Fruit fly (Drosophila melanogaster) whole organism, embryonic: Measurements from ENCODE around the gene Mms19.

Experiments used
- CG10147 ChIP-seq: fragments of 200-800 bp; sonication (Bioruptor generic); optimal IDR thresholded peaks from 2 replicates; lab custom pipeline; 2019; ENCODE audit warnings: missing biosample characterization, mild to moderate bottlenecking, missing genetic modification characterization, moderate library complexity
- CG12104 ChIP-seq: fragments of 200-800 bp; sonication (Bioruptor generic); optimal IDR thresholded peaks from 3 replicates; lab custom pipeline; 2016; ENCODE audit warnings: missing biosample characterization, missing genetic modification characterization
- CG12769 ChIP-seq: fragments of 200-800 bp; sonication (Bioruptor generic); optimal IDR thresholded peaks from 2 replicates; lab custom pipeline; 2019; ENCODE audit warnings: missing biosample characterization, mild to moderate bottlenecking, missing genetic modification characterization, moderate library complexity
- CG15269 ChIP-seq: fragments of 200-800 bp; sonication (Bioruptor generic); optimal IDR thresholded peaks from 2 replicates; lab custom pipeline; 2018; ENCODE audit warnings: missing biosample characterization, mild to moderate bottlenecking, missing genetic modification characterization, moderate library complexity
- CG15601 ChIP-seq: fragments of 200-800 bp; sonication (Bioruptor generic); optimal IDR thresholded peaks from 3 replicates; lab custom pipeline; 2019; ENCODE audit warnings: missing biosample characterization, mild to moderate bottlenecking, missing genetic modification characterization, moderate library complexity
- CG15696 ChIP-seq: fragments of 200-800 bp; sonication (Bioruptor generic); optimal IDR thresholded peaks from 2 replicates; lab custom pipeline; 2019; ENCODE audit warnings: missing biosample characterization, mild to moderate bottlenecking, missing genetic modification characterization, moderate library complexity
- CG17361 ChIP-seq: fragments of 200-800 bp; sonication (Bioruptor generic); IDR thresholded peaks from 3 replicates; pipeline ENCODE4 v1.3.6; 2022; ENCODE audit warnings: missing biosample characterization, missing genetic modification characterization
- CG18599 ChIP-seq: fragments of 200-800 bp; sonication (Bioruptor generic); optimal IDR thresholded peaks from 3 replicates; lab custom pipeline; 2017; ENCODE audit warnings: missing biosample characterization, missing genetic modification characterization, mild to moderate bottlenecking, moderate library complexity, missing genetic modification reagents
- CG2116 ChIP-seq: fragments of 200-800 bp; sonication (Bioruptor generic); optimal IDR thresholded peaks from 3 replicates; lab custom pipeline; 2018; ENCODE audit warnings: missing biosample characterization, mild to moderate bottlenecking, missing genetic modification characterization
- CG2199 ChIP-seq: fragments of 200-800 bp; sonication (Bioruptor generic); IDR thresholded peaks from 3 replicates; pipeline ENCODE4 v1.3.6; 2022; ENCODE audit warnings: missing biosample characterization, missing genetic modification characterization
- CG30403 ChIP-seq: fragments of 200-800 bp; sonication (Bioruptor generic); optimal IDR thresholded peaks from 3 replicates; lab custom pipeline; 2016; ENCODE audit warnings: missing biosample characterization, missing genetic modification characterization
- CG32532 ChIP-seq: fragments of 200-800 bp; sonication (Bioruptor generic); IDR thresholded peaks from 2 replicates; pipeline ENCODE4 v1.3.6; 2022; ENCODE audit warnings: missing biosample characterization, missing genetic modification characterization
- CG32767 ChIP-seq: fragments of 200-800 bp; sonication (Bioruptor generic); IDR thresholded peaks from 2 replicates; pipeline ENCODE4 v1.3.6; 2022; ENCODE audit warnings: missing biosample characterization, missing genetic modification characterization
- CG34422 ChIP-seq: fragments of 200-800 bp; sonication (Bioruptor generic); IDR thresholded peaks from 3 replicates; pipeline ENCODE4 v1.3.6; 2022; ENCODE audit warnings: missing biosample characterization, missing genetic modification characterization
- CG7839 ChIP-seq: fragments of 200-800 bp; sonication (Bioruptor generic); optimal IDR thresholded peaks from 3 replicates; lab custom pipeline; 2018; ENCODE audit warnings: missing biosample characterization, mild to moderate bottlenecking, missing genetic modification characterization, moderate library complexity
- CG8089 ChIP-seq: fragments of 200-800 bp; sonication (Bioruptor generic); optimal IDR thresholded peaks from 3 replicates; lab custom pipeline; 2016; ENCODE audit warnings: missing biosample characterization, missing genetic modification characterization
- CG8281 ChIP-seq: fragments of 200-800 bp; sonication (Bioruptor generic); optimal IDR thresholded peaks from 2 replicates; lab custom pipeline; 2018; ENCODE audit warnings: missing biosample characterization, mild to moderate bottlenecking, missing genetic modification characterization, moderate library complexity
- CG8924 ChIP-seq: fragments of 200-800 bp; optimal IDR thresholded peaks from 3 replicates; lab custom pipeline; 2019; ENCODE audit warnings: missing biosample characterization, mild to moderate bottlenecking, missing genetic modification characterization, moderate library complexity
- CG9215 ChIP-seq: fragments of 200-800 bp; sonication (Bioruptor generic); IDR thresholded peaks from 2 replicates; pipeline ENCODE4 v1.3.6; 2022; ENCODE audit warnings: missing biosample characterization, missing genetic modification characterization
- D19A ChIP-seq: fragments of 200-800 bp; optimal IDR thresholded peaks from 3 replicates; lab custom pipeline; 2019; ENCODE audit warnings: missing biosample characterization, mild to moderate bottlenecking, missing genetic modification characterization, moderate library complexity
- Dll ChIP-seq: fragments of 200-800 bp; sonication (Bioruptor generic); IDR thresholded peaks from 4 replicates; pipeline ENCODE4 v1.3.6; 2022; ENCODE audit warnings: missing biosample characterization, missing genetic modification characterization; ENCODE audit not compliant: partially characterized antibody
- Doc3 ChIP-seq: fragments of 200-800 bp; sonication (Bioruptor generic); IDR thresholded peaks from 3 replicates; pipeline ENCODE4 v1.3.6; 2022; ENCODE audit warnings: missing biosample characterization, missing genetic modification characterization; ENCODE audit not compliant: partially characterized antibody
- HmgD ChIP-seq: fragments of 200-800 bp; sonication (Bioruptor generic); optimal IDR thresholded peaks from 3 replicates; lab custom pipeline; 2016; ENCODE audit warnings: missing biosample characterization, missing genetic modification characterization
- NFAT ChIP-seq: fragments of 200-800 bp; sonication (Bioruptor generic); IDR thresholded peaks from 2 replicates; pipeline ENCODE4 v1.3.6; 2022; ENCODE audit warnings: missing biosample characterization, missing genetic modification characterization
- Scr ChIP-seq: fragments of 200-800 bp; sonication (Bioruptor generic); IDR thresholded peaks from 2 replicates; pipeline ENCODE4 v1.3.6; 2022; ENCODE audit warnings: missing biosample characterization, missing genetic modification characterization; ENCODE audit not compliant: partially characterized antibody
- Xrp1 ChIP-seq: fragments of 200-800 bp; sonication (Bioruptor generic); IDR thresholded peaks from 2 replicates; pipeline ENCODE4 v1.3.6; 2022; ENCODE audit warnings: missing biosample characterization, missing genetic modification characterization
- ab ChIP-seq: fragments of 200-800 bp; sonication (Bioruptor generic); optimal IDR thresholded peaks from 2 replicates; lab custom pipeline; 2016; ENCODE audit warnings: missing biosample characterization, missing genetic modification characterization
- abd-A ChIP-seq: fragments of 200-800 bp; sonication (Bioruptor generic); optimal IDR thresholded peaks from 3 replicates; lab custom pipeline; 2019; ENCODE audit warnings: missing biosample characterization, mild to moderate bottlenecking, missing genetic modification characterization, moderate library complexity
- ac ChIP-seq: fragments of 200-800 bp; sonication (Bioruptor generic); optimal IDR thresholded peaks from 3 replicates; lab custom pipeline; 2017; ENCODE audit warnings: missing biosample characterization, mild to moderate bottlenecking, missing genetic modification characterization
- caup ChIP-seq: fragments of 200-800 bp; sonication (Bioruptor generic); optimal IDR thresholded peaks from 3 replicates; lab custom pipeline; 2017; ENCODE audit warnings: missing biosample characterization, mild to moderate bottlenecking, missing genetic modification characterization, moderate library complexity; ENCODE audit not compliant: severe bottlenecking
- crp ChIP-seq, 2 experiments: fragments of 200-800 bp; sonication (Bioruptor generic); optimal IDR thresholded peaks; 2 replicates in 1 of 2; 3 replicates in 1 of 2; lab custom pipeline; 2017; ENCODE audit warnings: missing biosample characterization in 2 of 2, missing genetic modification characterization in 2 of 2, mild to moderate bottlenecking in 1 of 2, moderate library complexity in 1 of 2
- dmrt11E ChIP-seq: fragments of 200-800 bp; sonication (Bioruptor generic); optimal IDR thresholded peaks from 3 replicates; lab custom pipeline; 2018; ENCODE audit warnings: missing biosample characterization, mild to moderate bottlenecking, missing genetic modification characterization, moderate library complexity
- grn ChIP-seq: fragments of 200-800 bp; sonication (Bioruptor generic); optimal IDR thresholded peaks from 3 replicates; lab custom pipeline; 2017; ENCODE audit warnings: missing biosample characterization, missing genetic modification characterization
- maf-S ChIP-seq: fragments of 200-800 bp; sonication (Bioruptor generic); optimal IDR thresholded peaks from 2 replicates; lab custom pipeline; 2016; ENCODE audit warnings: missing biosample characterization, missing genetic modification characterization
- mam ChIP-seq: fragments of 200-800 bp; sonication (Bioruptor generic); optimal IDR thresholded peaks from 3 replicates; lab custom pipeline; 2016; ENCODE audit warnings: missing biosample characterization, missing genetic modification characterization
- mld ChIP-seq: fragments of 200-800 bp; sonication (Bioruptor generic); IDR thresholded peaks from 3 replicates; pipeline ENCODE4 v1.3.6; 2022; ENCODE audit warnings: missing biosample characterization, missing genetic modification characterization; ENCODE audit not compliant: partially characterized antibody
- nerfin-1 ChIP-seq: fragments of 200-800 bp; sonication (Bioruptor generic); optimal IDR thresholded peaks from 3 replicates; lab custom pipeline; 2019; ENCODE audit warnings: missing biosample characterization, mild to moderate bottlenecking, missing genetic modification characterization, moderate library complexity
- nerfin-2 ChIP-seq: fragments of 200-800 bp; sonication (Bioruptor generic); IDR thresholded peaks from 2 replicates; pipeline ENCODE4 v1.3.6; 2022; ENCODE audit warnings: missing biosample characterization, missing genetic modification characterization; ENCODE audit not compliant: partially characterized antibody
- nmo ChIP-seq: fragments of 200-800 bp; sonication (Bioruptor generic); optimal IDR thresholded peaks from 2 replicates; lab custom pipeline; 2018; ENCODE audit warnings: missing biosample characterization, mild to moderate bottlenecking, missing genetic modification characterization, moderate library complexity
- pho ChIP-seq: fragments of 200-800 bp; sonication (Bioruptor generic); optimal IDR thresholded peaks from 2 replicates; lab custom pipeline; 2016; ENCODE audit warnings: missing biosample characterization, missing genetic modification characterization
- pzg ChIP-seq: fragments of 200-800 bp; sonication (Bioruptor generic); optimal IDR thresholded peaks from 3 replicates; lab custom pipeline; 2018; ENCODE audit warnings: missing biosample characterization, mild to moderate bottlenecking, missing genetic modification characterization, moderate library complexity
- rib ChIP-seq: fragments of 200-800 bp; sonication (Bioruptor generic); IDR thresholded peaks from 2 replicates; pipeline ENCODE4 v1.3.6; 2022; ENCODE audit warnings: missing biosample characterization, missing genetic modification characterization
- slbo ChIP-seq: fragments of 200-800 bp; sonication (Bioruptor generic); IDR thresholded peaks from 2 replicates; pipeline ENCODE4 v1.3.6; 2022; ENCODE audit warnings: missing biosample characterization, missing genetic modification characterization
- so ChIP-seq: fragments of 200-800 bp; sonication (Bioruptor generic); IDR thresholded peaks from 3 replicates; pipeline ENCODE4 v1.3.6; 2022; ENCODE audit warnings: missing biosample characterization, missing genetic modification characterization
- tap ChIP-seq: fragments of 200-800 bp; optimal IDR thresholded peaks from 3 replicates; lab custom pipeline; 2019; ENCODE audit warnings: missing biosample characterization, mild to moderate bottlenecking, missing genetic modification characterization, moderate library complexity
- tgo ChIP-seq: fragments of 200-800 bp; sonication (Bioruptor generic); IDR thresholded peaks from 3 replicates; pipeline ENCODE4 v1.3.6; 2022; ENCODE audit warnings: missing biosample characterization, missing genetic modification characterization
- tin ChIP-seq: fragments of 200-800 bp; sonication (Bioruptor generic); optimal IDR thresholded peaks from 3 replicates; lab custom pipeline; 2016; ENCODE audit warnings: missing biosample characterization, missing genetic modification characterization
- twi ChIP-seq: fragments of 200-800 bp; optimal IDR thresholded peaks from 2 replicates; lab custom pipeline; 2019; ENCODE audit warnings: missing biosample characterization, mild to moderate bottlenecking, missing genetic modification characterization, moderate library complexity
- vnd ChIP-seq: fragments of 200-800 bp; sonication (Bioruptor generic); IDR thresholded peaks from 3 replicates; pipeline ENCODE4 v1.3.6; 2022; ENCODE audit warnings: missing biosample characterization, missing genetic modification characterization; ENCODE audit not compliant: partially characterized antibody

Gene Mms19

DNA sequence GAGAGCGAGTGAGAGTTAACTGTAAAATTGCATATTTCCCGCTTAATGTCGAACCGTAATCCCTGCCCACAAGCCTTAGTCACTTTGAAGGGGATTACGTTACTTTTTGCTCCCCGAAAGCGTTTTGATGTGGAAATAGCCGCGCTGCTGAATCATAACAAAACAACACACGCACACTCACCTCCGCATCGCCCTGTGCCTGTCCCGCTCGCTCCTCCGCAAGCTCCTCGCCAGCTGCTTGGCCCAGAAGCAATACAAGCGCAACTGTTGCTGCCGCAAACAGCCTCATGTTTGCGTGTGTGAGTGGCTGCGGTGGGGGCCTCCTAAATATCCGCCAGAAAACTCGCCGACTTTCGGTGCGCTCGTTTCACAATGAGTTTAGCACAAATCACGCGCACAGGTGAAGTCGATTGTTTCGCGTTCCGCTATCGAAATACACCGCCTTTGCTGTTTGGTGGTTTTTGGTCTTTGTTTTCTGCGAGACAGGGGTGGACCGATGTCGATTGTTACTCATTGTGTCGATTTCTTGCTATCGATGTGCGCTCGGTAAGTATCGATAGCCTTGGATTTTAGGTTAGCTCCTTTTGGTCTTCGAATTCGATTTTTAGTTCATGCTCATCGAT, 19.0 kb downstream of the Mms19 start, which contains the start of gene CtsF (continued):
- TF ChIP-seq CG30403 (GFP tag; lab: Kevin White, UChicago) (no peak), CG15601 (tag; lab: Kevin White, UChicago) (peak; percentile 13), CG15696 (tag; lab: Kevin White, UChicago) (no peak), CG9215 (no peak), CG18599 (GFP tag; lab: Kevin White, UChicago) (peak; percentile 55), CG8281 (tag; lab: Kevin White, UChicago) (no peak), vnd (GFP tag; lab: Robert Waterston, UW) (peak; percentile 99), pzg (peak; percentile 93), tin (GFP tag; lab: Kevin White, UChicago) (no peak), mam (GFP tag; lab: Kevin White, UChicago) (no peak), CG7839 (no peak), nerfin-1 (peak; percentile 14), twi (tag; lab: Kevin White, UChicago) (no peak), maf-S (GFP tag; lab: Kevin White, UChicago) (no peak), abd-A (tag; lab: Kevin White, UChicago) (peak; percentile 53), dmrt11E (tag; lab: Kevin White, UChicago) (no peak), Scr (GFP tag; lab: Robert Waterston, UW) (peak; percentile 98), CG34422 (GFP tag; lab: Robert Waterston, UW) (peak; percentile 85; the same call in 1 of the 3 replicates), CG2116 (GFP tag; lab: Kevin White, UChicago) (peak; percentile 86), CG17361 (GFP tag; lab: Robert Waterston, UW) (peak; percentile 49; the same call in 1 of the 3 replicates), pho (GFP tag; lab: Kevin White, UChicago) (peak; percentile 23), HmgD (peak; percentile 30), CG8924 (peak; percentile 41), nmo (GFP tag; lab: Kevin White, UChicago) (peak; percentile 41), CG12104 (GFP tag; lab: Kevin White, UChicago) (no peak), nerfin-2 (peak; percentile 100), rib (GFP tag; lab: Robert Waterston, UW) (peak; percentile 54; the same call in 1 of the 2 replicates), grn (GFP tag; lab: Kevin White, UChicago) (no peak), tgo (no peak), CG12769 (tag; lab: Kevin White, UChicago) (peak; percentile 84), tap (tag; lab: Kevin White, UChicago) (peak; percentile 30), CG2199 (0 out of 3 replicates have a peak, but pooled peaks have one; percentile 13), mld (peak; percentile 99), CG32532 (GFP tag; lab: Robert Waterston, UW) (peak; percentile 34; the same call in 1 of the 2 replicates), crp (GFP tag; optimal IDR thresholded peaks at IDR 0.05; lab: Kevin White, UChicago) (peak in 1 of 2 experiments; percentile 67), CG8089 (GFP tag; lab: Kevin White, UChicago) (no peak), CG10147 (GFP tag; lab: Kevin White, UChicago) (peak; percentile 16), CG32767 (GFP tag; lab: Robert Waterston, UW) (no peak), slbo (GFP tag; lab: Robert Waterston, UW) (peak; percentile 36; the same call in 1 of the 2 replicates), ab (no peak), ac (GFP tag; lab: Kevin White, UChicago) (no peak), D19A (no peak), Dll (GFP tag; lab: Robert Waterston, UW) (peak; percentile 98), NFAT (GFP tag; lab: Robert Waterston, UW) (no peak), caup (GFP tag; lab: Kevin White, UChicago) (peak; percentile 15), CG15269 (tag; lab: Kevin White, UChicago) (no peak), so (no peak; the same call in 2 of the 3 replicates), Xrp1 (GFP tag; lab: Robert Waterston, UW) (no peak), Doc3 (GFP tag; lab: Robert Waterston, UW) (peak; percentile 97)
